ENCODE assay signal across 6 fruit fly cellular contexts in the genomic region with DNA sequence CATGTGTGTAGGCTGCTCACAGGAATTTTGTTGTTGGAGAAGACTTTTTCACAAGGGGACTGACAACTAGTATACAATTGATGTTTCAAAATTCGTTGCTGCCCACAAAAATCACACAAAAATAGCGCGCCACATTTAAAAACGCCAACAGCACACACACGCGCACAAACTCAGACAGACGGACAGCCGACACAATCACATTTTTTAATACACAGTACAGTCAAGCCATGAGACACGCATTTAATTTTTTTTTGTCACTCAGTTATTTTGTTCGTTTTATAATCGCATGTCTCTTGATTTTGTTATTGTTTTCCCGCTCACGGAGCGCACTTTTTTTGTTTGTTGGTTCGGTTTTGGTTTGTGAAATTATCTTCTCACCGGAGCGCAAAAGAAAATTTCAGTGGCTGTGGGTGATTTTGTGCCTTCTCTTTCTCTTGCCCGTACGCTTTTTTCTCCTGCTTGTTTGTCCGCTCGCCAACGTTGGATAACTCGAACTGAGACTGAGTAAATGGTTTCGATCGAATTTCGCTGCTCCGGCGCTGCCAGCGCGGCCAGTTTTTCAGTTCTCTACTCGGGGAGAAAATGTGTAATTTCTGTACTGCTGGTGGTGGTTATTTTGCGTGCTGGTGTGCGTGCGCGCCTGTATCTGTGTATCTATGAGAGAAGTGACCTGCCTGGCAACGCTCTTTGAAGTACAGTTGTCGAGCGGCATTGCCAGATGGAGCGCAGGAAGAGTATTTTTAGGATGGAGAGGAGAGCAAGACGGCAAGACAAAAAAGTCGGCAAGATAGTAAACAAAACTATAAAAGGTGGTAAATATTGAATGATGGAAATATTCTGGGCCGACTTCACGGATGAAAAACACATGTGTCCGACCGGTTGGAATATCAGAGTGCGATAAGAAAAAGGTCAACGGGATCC.
TF ChIP-seq lines count a peak whose summit lies in the region.

A gene (minus strand): TSS at position 499 of the 921 bp plus-strand sequence.

- TF ChIP-seq CTCF in whole organism, embryonic (GFP tag; optimal IDR thresholded peaks at IDR 0.05; lab: Kevin White, UChicago), result no peak

TF ChIP-seq in whole organism, 6 proteins besides CTCF, POLR2A, EP300 and RAD21:
- peak; percentile 95 for TF ChIP-seq Dll (optimal IDR thresholded peaks at IDR 0.05; lab: Kevin White, UChicago)
- TF ChIP-seq CG8478 (optimal IDR thresholded peaks at IDR 0.05; lab: Kevin White, UChicago), result no peak

TF ChIP-seq in whole organism, adult, 20 proteins besides CTCF, POLR2A, EP300 and RAD21 (continues in another document):
- TF ChIP-seq cnc (optimal IDR thresholded peaks at IDR 0.05; lab: Kevin White, UChicago), result no peak
- TF ChIP-seq ovo (GFP tag; optimal IDR thresholded peaks at IDR 0.05; lab: Kevin White, UChicago), result peak; percentile 75
- peak; percentile 81 for TF ChIP-seq cic (GFP tag; optimal IDR thresholded peaks at IDR 0.05; lab: Kevin White, UChicago)
- TF ChIP-seq toe (GFP tag; optimal IDR thresholded peaks at IDR 0.05; lab: Kevin White, UChicago), result no peak
- TF ChIP-seq kay (GFP tag; lab: Kevin White, UChicago; ENCODE audit: borderline replicate concordance), result peak; percentile 14
- peak; percentile 55 for TF ChIP-seq Clk (GFP tag; optimal IDR thresholded peaks at IDR 0.05; lab: Kevin White, UChicago)
- peak; percentile 67 for TF ChIP-seq Crg-1 (GFP tag; optimal IDR thresholded peaks at IDR 0.05; lab: Kevin White, UChicago)
- TF ChIP-seq CG12768 (GFP tag; optimal IDR thresholded peaks at IDR 0.05; lab: Kevin White, UChicago), result peak; percentile 34
- peak; percentile 62 for TF ChIP-seq CG7101 (tag; optimal IDR thresholded peaks at IDR 0.05; lab: Kevin White, UChicago)
- no peak for TF ChIP-seq CG5204 (GFP tag; optimal IDR thresholded peaks at IDR 0.05; lab: Kevin White, UChicago)
- no peak for TF ChIP-seq CG11617 (GFP tag; optimal IDR thresholded peaks at IDR 0.05; lab: Kevin White, UChicago)
- no peak for TF ChIP-seq tj (GFP tag; optimal IDR thresholded peaks at IDR 0.05; lab: Kevin White, UChicago)
- peak; percentile 80 for TF ChIP-seq pad (GFP tag; optimal IDR thresholded peaks at IDR 0.05; lab: Kevin White, UChicago)
- peak; percentile 45 for TF ChIP-seq CG14711 (tag; optimal IDR thresholded peaks at IDR 0.05; lab: Kevin White, UChicago)
- peak; percentile 71 for TF ChIP-seq Mnt (GFP tag; optimal IDR thresholded peaks at IDR 0.05; lab: Kevin White, UChicago)

TF ChIP-seq in whole organism, embryonic, 481 proteins besides CTCF, POLR2A, EP300 and RAD21 (continues in another document):
- no peak for TF ChIP-seq CG7357 (GFP tag; IDR thresholded peaks at IDR 0.05; lab: Robert Waterston, UW)
- peak; percentile 34 for TF ChIP-seq ash1 (GFP tag; optimal IDR thresholded peaks at IDR 0.05; lab: Kevin White, UChicago)
- peak; percentile 55 for TF ChIP-seq wek (GFP tag; optimal IDR thresholded peaks at IDR 0.05; lab: Kevin White, UChicago)
- peak; percentile 22 for TF ChIP-seq bcd (GFP tag; optimal IDR thresholded peaks at IDR 0.05; lab: Kevin White, UChicago)
- peak; percentile 24; the same call in 1 of the 2 replicates for TF ChIP-seq sna (GFP tag; IDR thresholded peaks at IDR 0.05; lab: Robert Waterston, UW; ENCODE audit: partially characterized antibody)
- TF ChIP-seq CG3995 (GFP tag; optimal IDR thresholded peaks at IDR 0.05; lab: Kevin White, UChicago), result no peak
- TF ChIP-seq CkIIα-i1 (GFP tag; IDR thresholded peaks at IDR 0.05; lab: Robert Waterston, UW), result no peak
- TF ChIP-seq Lim3 (GFP tag; IDR thresholded peaks at IDR 0.05; lab: Robert Waterston, UW), result no peak
- TF ChIP-seq HHEX (GFP tag; optimal IDR thresholded peaks at IDR 0.05; lab: Kevin White, UChicago), result peak; percentile 50
- TF ChIP-seq MBD-R2 (GFP tag; IDR thresholded peaks at IDR 0.05; lab: Robert Waterston, UW), result peak; percentile 25; the same call in 1 of the 2 replicates
- no peak for TF ChIP-seq CG15011 (GFP tag; optimal IDR thresholded peaks at IDR 0.05; lab: Kevin White, UChicago)
- no peak for TF ChIP-seq inv (GFP tag; IDR thresholded peaks at IDR 0.05; lab: Robert Waterston, UW; ENCODE audit: partially characterized antibody)
- TF ChIP-seq CG10979 (tag; optimal IDR thresholded peaks at IDR 0.05; lab: Kevin White, UChicago), result no peak
- TF ChIP-seq Antp (GFP tag; optimal IDR thresholded peaks at IDR 0.05; lab: Kevin White, UChicago), result no peak
- TF ChIP-seq CG15269 (tag; optimal IDR thresholded peaks at IDR 0.05; lab: Kevin White, UChicago), result peak; percentile 30

TF ChIP-seq in whole organism, prepupa, 60 proteins besides CTCF, POLR2A, EP300 and RAD21 (continues in another document):
- TF ChIP-seq salr (GFP tag; optimal IDR thresholded peaks at IDR 0.05; lab: Kevin White, UChicago) (peak in 1 of 2 experiments; percentile 5), acj6 (GFP tag; optimal IDR thresholded peaks at IDR 0.05; lab: Kevin White, UChicago) (no peak), fd59A (GFP tag; optimal IDR thresholded peaks at IDR 0.05; lab: Kevin White, UChicago) (no peak), CG16779 (tag; optimal IDR thresholded peaks at IDR 0.05; lab: Kevin White, UChicago) (peak; percentile 30), net (GFP tag; optimal IDR thresholded peaks at IDR 0.05; lab: Kevin White, UChicago) (peak; percentile 46), CG8119 (GFP tag; IDR thresholded peaks at IDR 0.05; lab: Robert Waterston, UW) (peak; percentile 38; the same call in 2 of the 3 replicates), CG10669 (GFP tag; optimal IDR thresholded peaks at IDR 0.05; lab: Kevin White, UChicago) (no peak), Eip93F (GFP tag; optimal IDR thresholded peaks at IDR 0.05; lab: Kevin White, UChicago) (no peak), Smox (GFP tag; optimal IDR thresholded peaks at IDR 0.05; lab: Kevin White, UChicago) (no peak), Lpt (GFP tag; optimal IDR thresholded peaks at IDR 0.05; lab: Kevin White, UChicago) (no peak), Hr38 (GFP tag; optimal IDR thresholded peaks at IDR 0.05; lab: Kevin White, UChicago) (no peak), topi (GFP tag; optimal IDR thresholded peaks at IDR 0.05; lab: Kevin White, UChicago) (no peak), CG10631 (GFP tag; optimal IDR thresholded peaks at IDR 0.05; lab: Kevin White, UChicago) (peak; percentile 17), Eip78C (GFP tag; lab: Kevin White, UChicago) (no peak), CG6792 (GFP tag; optimal IDR thresholded peaks at IDR 0.05; lab: Kevin White, UChicago) (no peak), dsx (GFP tag; optimal IDR thresholded peaks at IDR 0.05; lab: Kevin White, UChicago; ENCODE audit: poor library complexity, severe bottlenecking) (peak; percentile 66), fd85E (GFP tag; optimal IDR thresholded peaks at IDR 0.05; lab: Kevin White, UChicago) (no peak)

TF ChIP-seq in whole organism, pupa, 21 proteins besides CTCF, POLR2A, EP300 and RAD21 (continues in another document):
- TF ChIP-seq CG8159 (tag; optimal IDR thresholded peaks at IDR 0.05; lab: Kevin White, UChicago) (peak; percentile 9), CG17806 (tag; optimal IDR thresholded peaks at IDR 0.05; lab: Kevin White, UChicago) (no peak), Ets98B (GFP tag; IDR thresholded peaks at IDR 0.05; lab: Robert Waterston, UW) (peak; percentile 61; the same call in 1 of the 2 replicates), fd96Ca (GFP tag; IDR thresholded peaks at IDR 0.05; lab: Robert Waterston, UW) (peak; percentile 50; the same call in 2 of the 3 replicates), rn (GFP tag; IDR thresholded peaks at IDR 0.05; lab: Robert Waterston, UW) (no peak), CG12605 (GFP tag; IDR thresholded peaks at IDR 0.05; lab: Robert Waterston, UW) (peak; percentile 58; the same call in 1 of the 2 replicates), Pif1B (GFP tag; optimal IDR thresholded peaks at IDR 0.05; lab: Kevin White, UChicago) (peak; percentile 16), CG34367 (tag; optimal IDR thresholded peaks at IDR 0.05; lab: Kevin White, UChicago) (peak; percentile 33), D1 (tag; optimal IDR thresholded peaks at IDR 0.05; lab: Kevin White, UChicago) (no peak), Pif1A (GFP tag; optimal IDR thresholded peaks at IDR 0.05; lab: Kevin White, UChicago) (no peak), CG32121 (GFP tag; IDR thresholded peaks at IDR 0.05; lab: Robert Waterston, UW) (peak; percentile 44), gl (tag; optimal IDR thresholded peaks at IDR 0.05; lab: Kevin White, UChicago) (peak; percentile 29), CG9948 (tag; optimal IDR thresholded peaks at IDR 0.05; lab: Kevin White, UChicago) (no peak), CG10348 (GFP tag; IDR thresholded peaks at IDR 0.05; lab: Robert Waterston, UW) (no peak), EcR (GFP tag; optimal IDR thresholded peaks at IDR 0.05; lab: Kevin White, UChicago) (peak; percentile 68), CG13204 (GFP tag; optimal IDR thresholded peaks at IDR 0.05; lab: Kevin White, UChicago) (peak; percentile 61), CG15710 (tag; optimal IDR thresholded peaks at IDR 0.05; lab: Kevin White, UChicago) (peak; percentile 13)

TF ChIP-seq in whole organism, wandering third instar larva, 38 proteins besides CTCF, POLR2A, EP300 and RAD21 (continues in another document):
- TF ChIP-seq psq (GFP tag; optimal IDR thresholded peaks at IDR 0.05; lab: Kevin White, UChicago) (no peak), ey (GFP tag; optimal IDR thresholded peaks at IDR 0.05; lab: Kevin White, UChicago) (no peak), Mio (GFP tag; optimal IDR thresholded peaks at IDR 0.05; lab: Kevin White, UChicago) (no peak), dl (GFP tag; optimal IDR thresholded peaks at IDR 0.05; lab: Kevin White, UChicago; ENCODE audit: insufficient read depth in 1 of 2, partially characterized antibody in 2 of 2) (peak; percentile 33 to 77), Dif (GFP tag; optimal IDR thresholded peaks at IDR 0.05; lab: Kevin White, UChicago; ENCODE audit: partially characterized antibody) (peak; percentile 87), fru (GFP tag; optimal IDR thresholded peaks at IDR 0.05; lab: Kevin White, UChicago) (peak; percentile 2), h (GFP tag; optimal IDR thresholded peaks at IDR 0.05; lab: Kevin White, UChicago) (no peak), Jra (GFP tag; optimal IDR thresholded peaks at IDR 0.05; lab: Kevin White, UChicago) (no peak), Hnf4 (GFP tag; optimal IDR thresholded peaks at IDR 0.05; lab: Kevin White, UChicago) (peak; percentile 19), Hr83 (GFP tag; optimal IDR thresholded peaks at IDR 0.05; lab: Kevin White, UChicago; ENCODE audit: poor library complexity, severe bottlenecking) (peak; percentile 71), Hr78 (GFP tag; optimal IDR thresholded peaks at IDR 0.05; lab: Kevin White, UChicago) (no peak), CG9705 (GFP tag; optimal IDR thresholded peaks at IDR 0.05; lab: Kevin White, UChicago) (no peak), foxo (GFP tag; optimal IDR thresholded peaks at IDR 0.05; lab: Kevin White, UChicago) (peak in 1 of 2 experiments; percentile 61), dmrt93B (GFP tag; optimal IDR thresholded peaks at IDR 0.05; lab: Kevin White, UChicago) (no peak), lola (GFP tag; optimal IDR thresholded peaks at IDR 0.05; lab: Kevin White, UChicago) (no peak), pan (optimal IDR thresholded peaks at IDR 0.05; lab: Kevin White, UChicago) (no peak), usp (GFP tag; optimal IDR thresholded peaks at IDR 0.05; lab: Kevin White, UChicago) (no peak), HLH106 (tag; optimal IDR thresholded peaks at IDR 0.05; lab: Kevin White, UChicago) (no peak), Sp1 (GFP tag; optimal IDR thresholded peaks at IDR 0.05; lab: Kevin White, UChicago) (no peak)
